Worm (Caenorhabditis elegans): Measurements from ENCODE around the gene srh-116.

DNA sequence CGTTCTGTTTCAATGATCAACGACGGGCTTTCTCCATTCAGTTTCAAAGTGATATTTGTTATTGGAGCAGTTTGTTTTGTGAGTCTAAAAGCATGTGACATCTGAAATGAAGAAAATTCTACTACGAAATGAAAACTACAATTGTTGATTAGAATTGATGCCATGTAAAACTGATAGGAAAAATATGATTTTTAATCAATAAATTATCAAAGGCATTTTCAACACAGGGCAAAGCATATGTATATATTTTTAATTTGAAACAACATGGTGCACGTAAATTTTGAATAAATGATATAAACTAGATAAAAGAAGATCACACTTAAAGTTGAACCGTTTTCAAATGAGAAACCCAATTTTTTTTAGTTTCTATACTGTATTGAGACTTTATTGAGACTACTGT is 46.4 kb upstream of the srh-116 start, which contains the start of gene K10G4.5:
- TF ChIP-seq sdz-38 (tag; optimal IDR thresholded peaks at IDR 0.05) (no peak), fkh-3 (tag; optimal IDR thresholded peaks at IDR 0.05) (no peak), pha-4 (tag; optimal IDR thresholded peaks at IDR 0.05) (no peak), ZK185.1 (tag; optimal IDR thresholded peaks at IDR 0.05; ENCODE audit: poor library complexity, severe bottlenecking) (no peak), ztf-22 (GFP tag; optimal IDR thresholded peaks at IDR 0.05) (no peak), F55B11.4 (tag; optimal IDR thresholded peaks at IDR 0.05; ENCODE audit: borderline replicate concordance, insufficient read depth) (no peak), cebp-2 (GFP tag; IDR thresholded peaks at IDR 0.05) (no peak), nhr-80 (tag; optimal IDR thresholded peaks at IDR 0.05) (no peak), ama-1 (optimal IDR thresholded peaks at IDR 0.05) (no peak), ama-1 (GFP tag; optimal IDR thresholded peaks at IDR 0.05) (no peak), F52B5.7 (tag; optimal IDR thresholded peaks at IDR 0.05) (no peak), Y95B8A.8 (GFP tag; IDR thresholded peaks at IDR 0.05) (no peak), unc-130 (GFP tag; optimal IDR thresholded peaks at IDR 0.05) (no peak), xnd-1 (tag; optimal IDR thresholded peaks at IDR 0.05) (no peak)
